Worm (Caenorhabditis elegans) whole organism, early embryonic: ENCODE results near the gene T09E8.4.

ENCODE experiments used
- B0310.2 ChIP-seq: sonication (generic microtip); optimal IDR thresholded peaks from 2 replicates; lab custom pipeline; 2016; ENCODE audit warnings: mild to moderate bottlenecking, missing genetic modification characterization, missing compliant biosample characterization
- F13C5.2 ChIP-seq: sonication (generic microtip); optimal IDR thresholded peaks from 2 replicates; lab custom pipeline; 2017; ENCODE audit warnings: mild to moderate bottlenecking, missing genetic modification characterization, inconsistent platforms, missing compliant biosample characterization
- aly-1 ChIP-seq: sonication (generic microtip); optimal IDR thresholded peaks from 2 replicates; lab custom pipeline; 2016; ENCODE audit warnings: missing genetic modification characterization, missing compliant biosample characterization
- ama-1 ChIP-seq: fragments of 150-350 bp; optimal IDR thresholded peaks from 2 replicates; lab custom pipeline; 2014
- ceh-13 ChIP-seq: fragments of 200-800 bp; sonication (Bioruptor generic); optimal IDR thresholded peaks from 2 replicates; lab custom pipeline; 2018; ENCODE audit warnings: mild to moderate bottlenecking, missing genetic modification characterization, missing compliant biosample characterization
- ceh-36 ChIP-seq: sonication (generic microtip); optimal IDR thresholded peaks from 2 replicates; lab custom pipeline; 2016; ENCODE audit warnings: missing genetic modification characterization, inconsistent platforms, missing compliant biosample characterization
- ets-7 ChIP-seq: sonication (generic microtip); optimal IDR thresholded peaks from 2 replicates; lab custom pipeline; 2016; ENCODE audit warnings: missing genotype, missing genetic modification characterization, missing compliant biosample characterization
- flt-1 ChIP-seq: fragments of 200-800 bp; sonication (Bioruptor generic); IDR thresholded peaks from 2 replicates; pipeline ENCODE4 v1.3.6; 2022; ENCODE audit warnings: missing genetic modification characterization, missing compliant biosample characterization
- hmbx-1 ChIP-seq: sonication (generic microtip); optimal IDR thresholded peaks from 2 replicates; lab custom pipeline; 2016; ENCODE audit warnings: mild to moderate bottlenecking, missing genetic modification characterization, missing compliant biosample characterization
- hmg-4 ChIP-seq: fragments of 200-800 bp; sonication (Bioruptor generic); optimal IDR thresholded peaks from 2 replicates; lab custom pipeline; 2018; ENCODE audit warnings: mild to moderate bottlenecking, missing genetic modification characterization, missing compliant biosample characterization
- hnd-1 ChIP-seq: sonication (generic microtip); optimal IDR thresholded peaks from 2 replicates; lab custom pipeline; 2016; ENCODE audit warnings: missing genetic modification characterization, missing compliant biosample characterization
- pes-1 ChIP-seq: fragments of 200-800 bp; sonication (Bioruptor generic); IDR thresholded peaks from 2 replicates; pipeline ENCODE4 v1.3.6; 2022; ENCODE audit warnings: missing genetic modification reagents, missing genetic modification characterization, missing compliant biosample characterization
- scrt-1 ChIP-seq: fragments of 200-800 bp; sonication (Bioruptor generic); IDR thresholded peaks from 2 replicates; pipeline ENCODE4 v1.3.6; 2022; ENCODE audit warnings: missing genetic modification characterization, missing compliant biosample characterization
- sea-1 ChIP-seq: fragments of 200-800 bp; sonication (Bioruptor generic); conservative IDR thresholded peaks from 2 replicates; pipeline ENCODE4 v1.3.6; 2022; ENCODE audit warnings: missing genetic modification characterization, missing compliant biosample characterization
- tbx-11 ChIP-seq: fragments of 200-800 bp; sonication (Bioruptor generic); IDR thresholded peaks from 2 replicates; pipeline ENCODE4 v1.3.6; 2022; ENCODE audit warnings: missing genetic modification characterization, missing compliant biosample characterization
- tbx-37 ChIP-seq: fragments of 200-800 bp; sonication (Bioruptor generic); conservative IDR thresholded peaks from 2 replicates; pipeline ENCODE4 v1.3.6; 2022; ENCODE audit warnings: missing genetic modification reagents, missing genetic modification characterization, missing compliant biosample characterization
- tra-4 ChIP-seq: sonication (generic microtip); optimal IDR thresholded peaks from 2 replicates; lab custom pipeline; 2017; ENCODE audit warnings: missing genetic modification characterization, missing compliant biosample characterization

The T09E8.4 gene

DNA sequence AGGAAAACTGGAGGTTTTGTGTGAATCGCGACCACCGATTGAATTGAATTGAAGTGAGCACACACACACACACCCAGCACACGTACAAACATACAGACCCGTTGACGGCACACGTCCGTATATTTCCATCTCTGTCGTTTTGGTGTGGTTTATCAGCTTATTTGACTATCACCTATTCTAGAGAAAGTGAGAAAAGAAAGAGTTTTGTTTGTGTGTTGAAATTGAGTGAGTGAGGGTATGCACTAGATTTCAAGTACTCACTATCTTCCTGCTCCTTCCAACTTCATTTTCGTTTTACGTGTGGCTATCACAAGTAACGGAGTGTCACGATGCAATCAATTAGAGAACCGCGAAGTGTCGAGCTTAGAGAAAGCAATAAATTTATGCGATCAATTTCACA, 20.2 kb downstream of the T09E8.4 start:
- TF ChIP-seq tbx-37 (GFP tag; lab: Robert Waterston, UW), result no peak
- no peak for TF ChIP-seq F13C5.2 (tag; lab: Kevin White, UChicago)
- no peak for TF ChIP-seq scrt-1
- no peak for TF ChIP-seq ama-1 (lab: Kevin White, UChicago)
- no peak for TF ChIP-seq ets-7
- no peak for TF ChIP-seq pes-1 (GFP tag; lab: Robert Waterston, UW)
- no peak for TF ChIP-seq sea-1 (GFP tag; lab: Robert Waterston, UW)
- no peak for TF ChIP-seq aly-1 (tag; lab: Kevin White, UChicago)
- TF ChIP-seq hmg-4 (GFP tag; lab: Kevin White, UChicago), result no peak

DNA sequence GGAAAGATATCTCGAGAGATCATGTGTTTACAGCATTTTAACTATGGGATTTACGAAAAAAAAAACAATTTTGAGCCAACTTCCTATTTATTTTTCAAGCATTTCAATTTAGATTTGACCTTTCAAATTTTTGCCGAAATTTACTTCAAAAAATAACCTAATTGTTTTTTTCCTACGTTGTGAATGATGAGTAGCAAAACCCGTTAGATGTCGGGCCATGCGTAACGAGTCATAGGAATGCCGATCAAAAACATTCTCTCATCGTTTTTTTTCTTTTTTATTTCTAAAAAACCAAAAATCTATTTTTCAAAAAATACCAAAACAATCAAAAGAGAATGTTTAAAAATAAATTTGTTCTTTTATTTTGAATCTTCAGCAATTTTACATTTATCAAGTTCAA, 21.2 kb downstream of the T09E8.4 start:
- TF ChIP-seq sea-1 (GFP tag; lab: Robert Waterston, UW) (no peak), ama-1 (lab: Kevin White, UChicago) (no peak), pes-1 (GFP tag; lab: Robert Waterston, UW) (no peak), F13C5.2 (tag; lab: Kevin White, UChicago) (no peak)

ce11 chrV:13161052-13161451, 23.0 kb downstream of the T09E8.4 start:
- TF ChIP-seq pes-1 (GFP tag; lab: Robert Waterston, UW) (no peak), tra-4 (tag; lab: Kevin White, UChicago) (no peak), ama-1 (lab: Kevin White, UChicago) (no peak), hnd-1 (tag; lab: Kevin White, UChicago) (no peak), flt-1 (GFP tag; lab: Robert Waterston, UW) (no peak), hmg-4 (GFP tag; lab: Kevin White, UChicago) (no peak), sea-1 (GFP tag; lab: Robert Waterston, UW) (no peak), ets-7 (no peak), B0310.2 (tag; lab: Kevin White, UChicago) (no peak)

- TF ChIP-seq ama-1 (lab: Kevin White, UChicago) (no peak), ceh-13 (GFP tag; lab: Kevin White, UChicago) (no peak), flt-1 (GFP tag; lab: Robert Waterston, UW) (no peak), hmbx-1 (tag; lab: Kevin White, UChicago) (no peak), sea-1 (GFP tag; lab: Robert Waterston, UW) (no peak), ceh-36 (tag; lab: Kevin White, UChicago) (no peak), tbx-11 (no peak), tra-4 (tag; lab: Kevin White, UChicago) (no peak), hmg-4 (GFP tag; lab: Kevin White, UChicago) (no peak), tbx-37 (GFP tag; lab: Robert Waterston, UW) (no peak), ets-7 (no peak), pes-1 (GFP tag; lab: Robert Waterston, UW) (no peak), aly-1 (tag; lab: Kevin White, UChicago) (no peak)
Measured at ce11 chrV:13157073-13157472, 27.0 kb downstream of the T09E8.4 start.

ce11 chrV:13154225-13154624, 29.8 kb downstream of the T09E8.4 start:
- TF ChIP-seq hmg-4 (GFP tag; lab: Kevin White, UChicago), result no peak
- TF ChIP-seq tra-4 (tag; lab: Kevin White, UChicago), result no peak
- no peak for TF ChIP-seq pes-1 (GFP tag; lab: Robert Waterston, UW)
- TF ChIP-seq scrt-1, result no peak

DNA sequence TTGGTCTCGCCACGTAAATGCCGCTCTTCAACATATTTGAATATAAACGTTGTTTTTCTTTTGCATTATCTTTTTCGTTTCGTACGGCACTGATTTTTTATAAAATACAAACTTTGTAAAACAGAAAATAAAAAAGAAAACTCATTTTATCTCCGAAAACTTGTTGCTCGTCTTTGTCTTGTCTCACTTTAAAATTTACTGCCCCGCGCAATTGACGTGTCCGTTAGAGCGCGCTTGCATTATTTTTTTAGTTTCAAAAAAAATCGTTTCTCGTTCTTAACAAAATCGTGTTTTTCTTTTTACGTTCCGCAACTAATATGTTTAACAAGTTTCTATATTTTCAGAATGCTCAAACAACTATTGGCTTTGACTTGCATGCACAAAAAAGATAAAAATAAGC, 31.5 kb downstream of the T09E8.4 start, which contains the start of gene noca-1:
Gene noca-1, plus strand, starts transcription at position 345 of the 400 bp plus-strand sequence.
- TF ChIP-seq F13C5.2 (tag; lab: Kevin White, UChicago) (no peak), hmg-4 (GFP tag; lab: Kevin White, UChicago) (no peak), ama-1 (lab: Kevin White, UChicago) (no peak), aly-1 (tag; lab: Kevin White, UChicago) (no peak), pes-1 (GFP tag; lab: Robert Waterston, UW) (no peak), B0310.2 (tag; lab: Kevin White, UChicago) (no peak), ets-7 (no peak), hmbx-1 (tag; lab: Kevin White, UChicago) (no peak), sea-1 (GFP tag; lab: Robert Waterston, UW) (no peak), ceh-13 (GFP tag; lab: Kevin White, UChicago) (no peak)

- no peak for TF ChIP-seq ets-7
- TF ChIP-seq aly-1 (tag; lab: Kevin White, UChicago), result no peak
- TF ChIP-seq tbx-37 (GFP tag; lab: Robert Waterston, UW), result no peak
- TF ChIP-seq sea-1 (GFP tag; lab: Robert Waterston, UW), result no peak
- TF ChIP-seq pes-1 (GFP tag; lab: Robert Waterston, UW), result no peak
- TF ChIP-seq scrt-1, result no peak
- no peak for TF ChIP-seq hnd-1 (tag; lab: Kevin White, UChicago)
- no peak for TF ChIP-seq hmg-4 (GFP tag; lab: Kevin White, UChicago)
- no peak for TF ChIP-seq ceh-13 (GFP tag; lab: Kevin White, UChicago)
Measured at ce11 chrV:13138681-13139080, 45.4 kb downstream of the T09E8.4 start, which contains the start of gene dhc-3. Gene dhc-3 (plus strand): TSS chrV:13138981.

ce11 chrV:13137955-13138354, 46.1 kb downstream of the T09E8.4 start, which contains the start of gene clec-41:
Gene clec-41 (minus strand): TSS chrV:13138101.
- TF ChIP-seq hmg-4 (GFP tag; lab: Kevin White, UChicago) (no peak), ama-1 (lab: Kevin White, UChicago) (no peak), tra-4 (tag; lab: Kevin White, UChicago) (no peak), ets-7 (no peak), tbx-11 (no peak), flt-1 (GFP tag; lab: Robert Waterston, UW) (no peak), hmbx-1 (tag; lab: Kevin White, UChicago) (no peak), ceh-13 (GFP tag; lab: Kevin White, UChicago) (no peak), tbx-37 (GFP tag; lab: Robert Waterston, UW) (no peak), B0310.2 (tag; lab: Kevin White, UChicago) (no peak), F13C5.2 (tag; lab: Kevin White, UChicago) (no peak)
